Worm (Caenorhabditis elegans) whole organism, young adult: Measurements from ENCODE around the gene aex-4.

Source experiments
- B0035.1 ChIP-seq: sonication (generic microtip); optimal IDR thresholded peaks from 2 replicates; lab custom pipeline; 2016; ENCODE audit warnings: missing genetic modification characterization, mild to moderate bottlenecking, missing compliant biosample characterization, missing genotype, missing genetic modification reagents
- B0336.3 ChIP-seq: fragments of 200-800 bp; sonication (Bioruptor generic); IDR thresholded peaks from 2 replicates; pipeline ENCODE4 v1.3.6; 2022; ENCODE audit warnings: missing genetic modification characterization, missing compliant biosample characterization
- F23B12.7 ChIP-seq: sonication (generic microtip); optimal IDR thresholded peaks from 2 replicates; lab custom pipeline; 2017; ENCODE audit warnings: missing genetic modification characterization, mild to moderate bottlenecking, missing compliant biosample characterization, antibody characterized with exemption, moderate library complexity; ENCODE audit not compliant: insufficient read depth
- F37B4.10 ChIP-seq: fragments of 200-800 bp; sonication (Bioruptor generic); IDR thresholded peaks from 2 replicates; pipeline ENCODE4 v1.3.6; 2022; ENCODE audit warnings: missing genetic modification characterization, missing compliant biosample characterization
- F57A8.1 ChIP-seq: fragments of 200-800 bp; sonication (Bioruptor generic); optimal IDR thresholded peaks from 2 replicates; lab custom pipeline; 2018; ENCODE audit warnings: mild to moderate bottlenecking, missing genetic modification characterization, moderate library complexity, missing compliant biosample characterization
- T07F8.4 ChIP-seq: sonication (generic microtip); optimal IDR thresholded peaks from 2 replicates; lab custom pipeline; 2016; ENCODE audit warnings: mild to moderate bottlenecking, missing genetic modification characterization, moderate library complexity, missing compliant biosample characterization
- Y56A3A.18 ChIP-seq: fragments of 200-800 bp; sonication (Bioruptor generic); IDR thresholded peaks from 2 replicates; pipeline ENCODE4 v1.3.6; 2022; ENCODE audit warnings: missing genetic modification reagents, missing genetic modification characterization, missing compliant biosample characterization
- ZK185.1 ChIP-seq: sonication (generic microtip); optimal IDR thresholded peaks from 2 replicates; lab custom pipeline; 2016; ENCODE audit warnings: mild to moderate bottlenecking, missing genetic modification characterization, missing compliant biosample characterization; ENCODE audit not compliant: poor library complexity, severe bottlenecking
- ama-1 ChIP-seq, 3 experiments: fragments of 150-350 bp in 1 of 3; sonication (generic microtip) in 2 of 3; optimal IDR thresholded peaks; 2 replicates each; lab custom pipeline; 2014 to 2018; ENCODE audit warnings: missing biosample characterization in 2 of 3, missing genetic modification characterization in 2 of 3, missing genetic modification reagents in 2 of 3
- aptf-2 ChIP-seq: fragments of 200-800 bp; sonication (Bioruptor generic); conservative IDR thresholded peaks from 2 replicates; pipeline ENCODE4 v1.3.6; 2022; ENCODE audit warnings: missing genetic modification reagents, missing genetic modification characterization, missing compliant biosample characterization
- attf-3 ChIP-seq: fragments of 200-800 bp; sonication (Bioruptor generic); conservative IDR thresholded peaks from 2 replicates; pipeline ENCODE4 v1.3.6; 2022; ENCODE audit warnings: missing genetic modification reagents, missing genetic modification characterization, missing compliant biosample characterization
- die-1 ChIP-seq: sonication (generic microtip); optimal IDR thresholded peaks from 2 replicates; lab custom pipeline; 2016; ENCODE audit warnings: missing genotype, mild to moderate bottlenecking, missing genetic modification characterization, missing compliant biosample characterization
- dpl-1 ChIP-seq: fragments of 150-350 bp; optimal IDR thresholded peaks from 2 replicates; lab custom pipeline; 2014; ENCODE audit warnings: missing biosample characterization, missing genetic modification reagents, missing genetic modification characterization
- egl-44 ChIP-seq: fragments of 200-800 bp; sonication (Bioruptor generic); IDR thresholded peaks from 2 replicates; pipeline ENCODE4 v1.3.6; 2022; ENCODE audit warnings: missing genetic modification reagents, missing genetic modification characterization, missing compliant biosample characterization
- ekl-4 ChIP-seq: fragments of 200-800 bp; sonication (Bioruptor generic); IDR thresholded peaks from 2 replicates; pipeline ENCODE4 v1.3.6; 2022; ENCODE audit warnings: missing genetic modification reagents, missing genetic modification characterization, missing compliant biosample characterization
- gei-17 ChIP-seq: fragments of 200-800 bp; sonication (Bioruptor generic); optimal IDR thresholded peaks from 2 replicates; lab custom pipeline; 2018; ENCODE audit warnings: mild to moderate bottlenecking, missing genetic modification characterization, missing compliant biosample characterization
- hlh-26 ChIP-seq: fragments of 200-800 bp; sonication (Bioruptor generic); conservative IDR thresholded peaks from 2 replicates; pipeline ENCODE4 v1.3.6; 2022; ENCODE audit warnings: missing genetic modification reagents, missing genetic modification characterization, missing compliant biosample characterization
- hmg-1.2 ChIP-seq: fragments of 200-800 bp; sonication (Bioruptor generic); IDR thresholded peaks from 2 replicates; pipeline ENCODE4 v1.3.6; 2022; ENCODE audit warnings: missing genetic modification reagents, missing genetic modification characterization, missing compliant biosample characterization
- hrde-1 ChIP-seq: sonication (generic microtip); optimal IDR thresholded peaks from 2 replicates; lab custom pipeline; 2016; ENCODE audit warnings: missing genetic modification characterization, mild to moderate bottlenecking, missing compliant biosample characterization, moderate library complexity, missing genotype, missing genetic modification reagents, borderline replicate concordance
- let-526 ChIP-seq: fragments of 200-800 bp; sonication (Bioruptor generic); IDR thresholded peaks from 2 replicates; pipeline ENCODE4 v1.3.6; 2022; ENCODE audit warnings: missing genetic modification reagents, missing genetic modification characterization, missing compliant biosample characterization
- madf-3 ChIP-seq: fragments of 200-800 bp; sonication (Bioruptor generic); IDR thresholded peaks from 2 replicates; pipeline ENCODE4 v1.3.6; 2022; ENCODE audit warnings: missing genetic modification reagents, missing genetic modification characterization, missing compliant biosample characterization
- madf-6 ChIP-seq: fragments of 200-800 bp; sonication (Bioruptor generic); IDR thresholded peaks from 2 replicates; pipeline ENCODE4 v1.3.6; 2022; ENCODE audit warnings: missing genetic modification reagents, missing genetic modification characterization, missing compliant biosample characterization
- madf-8 ChIP-seq: fragments of 200-800 bp; sonication (Bioruptor generic); conservative IDR thresholded peaks from 2 replicates; pipeline ENCODE4 v1.3.6; 2022; ENCODE audit warnings: missing genetic modification reagents, missing genetic modification characterization, missing compliant biosample characterization
- mes-4 ChIP-seq: sonication (generic microtip); optimal IDR thresholded peaks from 2 replicates; lab custom pipeline; 2016; ENCODE audit warnings: missing genotype, missing genetic modification characterization, missing compliant biosample characterization
- nfya-1 ChIP-seq: sonication (generic microtip); optimal IDR thresholded peaks from 2 replicates; lab custom pipeline; 2017; ENCODE audit warnings: antibody characterized with exemption, missing compliant biosample characterization, missing genetic modification characterization, borderline replicate concordance; ENCODE audit not compliant: insufficient read depth
- nfyb-1 ChIP-seq: fragments of 200-800 bp; sonication (Bioruptor generic); IDR thresholded peaks from 2 replicates; pipeline ENCODE4 v1.3.6; 2022; ENCODE audit warnings: missing genetic modification reagents, missing genetic modification characterization, missing compliant biosample characterization
- nhr-90 ChIP-seq: sonication (generic microtip); optimal IDR thresholded peaks from 2 replicates; lab custom pipeline; 2016; ENCODE audit warnings: missing genotype, mild to moderate bottlenecking, missing genetic modification characterization, missing compliant biosample characterization
- rec-8 ChIP-seq, 2 experiments: sonication (generic microtip); optimal IDR thresholded peaks; 2 replicates each; lab custom pipeline; 2016; ENCODE audit warnings: mild to moderate bottlenecking in 2 of 2, missing genetic modification characterization in 2 of 2, missing genetic modification reagents in 2 of 2, missing genotype in 2 of 2, missing biosample characterization in 1 of 2, missing compliant biosample characterization in 1 of 2, moderate library complexity in 1 of 2
- sea-2 ChIP-seq: fragments of 200-800 bp; sonication (Bioruptor generic); IDR thresholded peaks from 2 replicates; pipeline ENCODE4 v1.3.6; 2022; ENCODE audit warnings: missing genetic modification characterization, missing compliant biosample characterization
- snpc-4 ChIP-seq, 5 experiments: fragments of 150-350 bp in 1 of 5; sonication (generic microtip) in 4 of 5; optimal IDR thresholded peaks; 2 replicates each; lab custom pipeline; 2014 to 2018; ENCODE audit warnings: missing genetic modification characterization in 5 of 5, missing biosample characterization in 3 of 5, antibody characterized with exemption in 2 of 5, mild to moderate bottlenecking in 2 of 5, missing compliant biosample characterization in 2 of 5, missing genotype in 2 of 5, moderate library complexity in 2 of 5, missing genetic modification reagents in 1 of 5
- tbp1 ChIP-seq: fragments of 200-800 bp; sonication (Bioruptor generic); optimal IDR thresholded peaks from 2 replicates; lab custom pipeline; 2018; ENCODE audit warnings: mild to moderate bottlenecking, missing genetic modification characterization, missing compliant biosample characterization
- tlf-1 ChIP-seq: fragments of 200-800 bp; sonication (Bioruptor generic); optimal IDR thresholded peaks from 2 replicates; lab custom pipeline; 2018; ENCODE audit warnings: mild to moderate bottlenecking, missing genetic modification characterization, missing compliant biosample characterization
- unc-130 ChIP-seq: sonication (generic microtip); optimal IDR thresholded peaks from 2 replicates; lab custom pipeline; 2016; ENCODE audit warnings: missing genetic modification reagents, missing genetic modification characterization, missing compliant biosample characterization
- zfh-2 ChIP-seq: fragments of 200-800 bp; sonication (Bioruptor generic); conservative IDR thresholded peaks from 2 replicates; pipeline ENCODE4 v1.3.6; 2022; ENCODE audit warnings: missing genetic modification reagents, missing genetic modification characterization, missing compliant biosample characterization
- ztf-25 ChIP-seq: fragments of 200-800 bp; sonication (Bioruptor generic); IDR thresholded peaks from 2 replicates; pipeline ENCODE4 v1.3.6; 2022; ENCODE audit warnings: missing genetic modification reagents, missing genetic modification characterization, missing compliant biosample characterization
- ztf-28 ChIP-seq: fragments of 200-800 bp; sonication (Bioruptor generic); IDR thresholded peaks from 2 replicates; pipeline ENCODE4 v1.3.6; 2022; ENCODE audit warnings: missing genetic modification reagents, missing genetic modification characterization, missing compliant biosample characterization

Gene aex-4

ce11 chrX:3759345-3759744 lies 30.3 kb downstream of the aex-4 start, which contains the start of gene T14G12.6:
Gene T14G12.6 (minus strand): TSS chrX:3759445.
- TF ChIP-seq B0035.1 (tag; lab: Kevin White, UChicago) (no peak), madf-8 (GFP tag; lab: Robert Waterston, UW) (no peak), madf-6 (GFP tag; lab: Robert Waterston, UW) (no peak), hrde-1 (tag; lab: Kevin White, UChicago) (no peak)

- TF ChIP-seq unc-130 (GFP tag; lab: Kevin White, UChicago) (no peak), tbp1 (GFP tag; lab: Kevin White, UChicago) (no peak), nhr-90 (tag; lab: Kevin White, UChicago) (no peak), attf-3 (GFP tag; lab: Robert Waterston, UW) (no peak), ZK185.1 (no peak), Y56A3A.18 (GFP tag; lab: Robert Waterston, UW) (no peak), ztf-28 (GFP tag; lab: Robert Waterston, UW) (no peak), nfya-1 (tag; lab: Kevin White, UChicago) (no peak), let-526 (GFP tag; lab: Robert Waterston, UW) (no peak), egl-44 (GFP tag; lab: Robert Waterston, UW) (peak; percentile 64; the same call in 1 of the 2 replicates), mes-4 (no peak), die-1 (tag; lab: Kevin White, UChicago) (no peak), rec-8 (tag; optimal IDR thresholded peaks at IDR 0.05; lab: Kevin White, UChicago) (no peak), madf-3 (GFP tag; lab: Robert Waterston, UW) (0 out of 2 replicates have a peak, but pooled peaks have one; percentile 44), sea-2 (0 out of 2 replicates have a peak, but pooled peaks have one; percentile 42), F57A8.1 (GFP tag; lab: Kevin White, UChicago) (no peak), ekl-4 (GFP tag; lab: Robert Waterston, UW) (0 out of 2 replicates have a peak, but pooled peaks have one; percentile 18), T07F8.4 (tag; lab: Kevin White, UChicago) (no peak), zfh-2 (GFP tag; lab: Robert Waterston, UW) (peak; percentile 37; the same call in 1 of the 2 replicates), F37B4.10 (no peak), nfyb-1 (no peak)
Observed at ce11 chrX:3759820-3760219, 30.7 kb downstream of the aex-4 start.

ce11 chrX:3762410-3762809 lies 33.3 kb downstream of the aex-4 start, which contains the start of gene T14G12.11:
Gene T14G12.11 (minus strand): TSS chrX:3762547.
- TF ChIP-seq ztf-25 (no peak), snpc-4 (GFP tag; optimal IDR thresholded peaks at IDR 0.05; lab: Kevin White, UChicago) (no peak), snpc-4 (tag; optimal IDR thresholded peaks at IDR 0.05; lab: Kevin White, UChicago) (no peak), tlf-1 (GFP tag; lab: Kevin White, UChicago) (no peak), aptf-2 (GFP tag; lab: Robert Waterston, UW) (no peak), B0035.1 (tag; lab: Kevin White, UChicago) (no peak), F23B12.7 (tag; lab: Kevin White, UChicago) (no peak), hlh-26 (no peak), B0336.3 (GFP tag; lab: Robert Waterston, UW) (no peak), egl-44 (GFP tag; lab: Robert Waterston, UW) (no peak), F37B4.10 (no peak), ama-1 (optimal IDR thresholded peaks at IDR 0.05; lab: Kevin White, UChicago) (no peak), ama-1 (GFP tag; optimal IDR thresholded peaks at IDR 0.05; lab: Kevin White, UChicago) (no peak), dpl-1 (GFP tag; lab: Kevin White, UChicago) (no peak), gei-17 (GFP tag; lab: Kevin White, UChicago) (no peak), hmg-1.2 (GFP tag; lab: Robert Waterston, UW) (no peak)
